Fruit fly (Drosophila melanogaster): Measurements from ENCODE around the gene Scgdelta.

dm6 chrX:1695529-1696410 lies 58.1 kb downstream of the Scgdelta start, which contains the start of gene a6:
- TF ChIP-seq CG8765 (GFP tag; IDR thresholded peaks at IDR 0.05) (no peak), HmgD (GFP tag; optimal IDR thresholded peaks at IDR 0.05) (no peak)

Measured in whole organism, embryonic.